Fruit fly (Drosophila melanogaster) whole organism, prepupa: ENCODE measurements around the gene CG3104.
A peak's percentile ranks its signal among the peaks of the same experiment; 100 is the strongest.

Experiments
- Blimp-1 ChIP-seq: fragments of 200-800 bp; sonication (Bioruptor generic); optimal IDR thresholded peaks from 3 replicates; lab custom pipeline; 2017; ENCODE audit warnings: missing biosample characterization, missing genetic modification characterization, mild to moderate bottlenecking, moderate library complexity, missing genetic modification reagents
- CG10631 ChIP-seq: fragments of 200-800 bp; sonication (Bioruptor generic); optimal IDR thresholded peaks from 2 replicates; lab custom pipeline; 2016; ENCODE audit warnings: missing biosample characterization, missing genetic modification characterization
- CG10669 ChIP-seq: fragments of 200-800 bp; sonication (Bioruptor generic); optimal IDR thresholded peaks from 3 replicates; lab custom pipeline; 2018; ENCODE audit warnings: missing biosample characterization, mild to moderate bottlenecking, missing genetic modification characterization, moderate library complexity
- CG11294 ChIP-seq: fragments of 200-800 bp; sonication (Bioruptor generic); IDR thresholded peaks from 2 replicates; pipeline ENCODE4 v1.3.6; 2022; ENCODE audit warnings: missing biosample characterization, missing genetic modification characterization
- CG11762 ChIP-seq: fragments of 200-800 bp; sonication (Bioruptor generic); optimal IDR thresholded peaks from 3 replicates; lab custom pipeline; 2016; ENCODE audit warnings: missing biosample characterization, missing genetic modification characterization; ENCODE audit not compliant: insufficient read depth
- CG11902 ChIP-seq: fragments of 200-800 bp; sonication (Bioruptor generic); optimal IDR thresholded peaks from 3 replicates; lab custom pipeline; 2016; ENCODE audit warnings: missing biosample characterization, missing genetic modification characterization
- CG16779 ChIP-seq: fragments of 200-800 bp; sonication (Bioruptor generic); optimal IDR thresholded peaks from 3 replicates; lab custom pipeline; 2017; ENCODE audit warnings: missing biosample characterization, mild to moderate bottlenecking, missing genetic modification characterization
- CG3919 ChIP-seq: fragments of 200-800 bp; sonication (Bioruptor generic); optimal IDR thresholded peaks from 3 replicates; lab custom pipeline; 2016; ENCODE audit warnings: missing biosample characterization, missing genetic modification characterization
- CG6276 ChIP-seq: fragments of 200-800 bp; sonication (Bioruptor generic); optimal IDR thresholded peaks from 2 replicates; lab custom pipeline; 2017; ENCODE audit warnings: missing biosample characterization, mild to moderate bottlenecking, missing genetic modification characterization
- CG6854 ChIP-seq: fragments of 200-800 bp; sonication (Bioruptor generic); optimal IDR thresholded peaks from 2 replicates; lab custom pipeline; 2017; ENCODE audit warnings: missing biosample characterization, mild to moderate bottlenecking, missing genetic modification characterization
- CG7368 ChIP-seq: fragments of 200-800 bp; sonication (Bioruptor generic); optimal IDR thresholded peaks from 3 replicates; lab custom pipeline; 2016; ENCODE audit warnings: missing biosample characterization, missing genetic modification characterization
- CG8319 ChIP-seq: fragments of 200-800 bp; sonication (Bioruptor generic); optimal IDR thresholded peaks from 3 replicates; lab custom pipeline; 2016; ENCODE audit warnings: missing biosample characterization, missing genetic modification characterization
- Eip75B ChIP-seq: fragments of 200-800 bp; sonication (Bioruptor generic); optimal IDR thresholded peaks from 3 replicates; lab custom pipeline; 2016; ENCODE audit warnings: missing biosample characterization, missing genetic modification characterization
- Eip78C ChIP-seq: fragments of 200-800 bp; sonication (Bioruptor generic); peaks from one replicate; lab custom pipeline; 2016; ENCODE audit warnings: missing biosample characterization, missing genetic modification characterization
- Eip93F ChIP-seq: fragments of 200-800 bp; sonication (Bioruptor generic); optimal IDR thresholded peaks from 2 replicates; lab custom pipeline; 2016; ENCODE audit warnings: missing biosample characterization, mild to moderate bottlenecking, missing genetic modification characterization
- Ets21C ChIP-seq: fragments of 200-800 bp; sonication (Bioruptor generic); optimal IDR thresholded peaks from 3 replicates; lab custom pipeline; 2016; ENCODE audit warnings: missing biosample characterization, missing genetic modification characterization
- Ets96B ChIP-seq: fragments of 200-800 bp; optimal IDR thresholded peaks from 2 replicates; lab custom pipeline; 2019; ENCODE audit warnings: missing biosample characterization, mild to moderate bottlenecking, missing genetic modification characterization, moderate library complexity
- Gug ChIP-seq: fragments of 200-800 bp; sonication (Bioruptor generic); IDR thresholded peaks from 2 replicates; pipeline ENCODE4 v1.3.6; 2022; ENCODE audit warnings: missing biosample characterization, missing genetic modification characterization
- Lpt ChIP-seq: fragments of 200-800 bp; sonication (Bioruptor generic); optimal IDR thresholded peaks from 3 replicates; lab custom pipeline; 2016; ENCODE audit warnings: missing biosample characterization, missing genetic modification characterization
- Met ChIP-seq: fragments of 200-800 bp; sonication (Bioruptor generic); optimal IDR thresholded peaks from 3 replicates; lab custom pipeline; 2016; ENCODE audit warnings: missing biosample characterization, missing genetic modification characterization
- Sox102F ChIP-seq: fragments of 200-800 bp; sonication (Bioruptor generic); optimal IDR thresholded peaks from 2 replicates; lab custom pipeline; 2016; ENCODE audit warnings: missing biosample characterization, mild to moderate bottlenecking, missing genetic modification characterization
- Sox14 ChIP-seq: fragments of 200-800 bp; sonication (Bioruptor generic); optimal IDR thresholded peaks from 3 replicates; lab custom pipeline; 2016; ENCODE audit warnings: missing biosample characterization, missing genetic modification characterization
- acj6 ChIP-seq: fragments of 200-800 bp; sonication (Bioruptor generic); optimal IDR thresholded peaks from 3 replicates; lab custom pipeline; 2016; ENCODE audit warnings: missing biosample characterization, missing genetic modification characterization
- dac ChIP-seq: fragments of 200-800 bp; sonication (Bioruptor generic); optimal IDR thresholded peaks from 2 replicates; lab custom pipeline; 2017; ENCODE audit warnings: missing biosample characterization, mild to moderate bottlenecking, missing genetic modification characterization
- dsx ChIP-seq: fragments of 200-800 bp; optimal IDR thresholded peaks from 3 replicates; lab custom pipeline; 2019; ENCODE audit warnings: missing biosample characterization, mild to moderate bottlenecking, missing genetic modification characterization, moderate library complexity; ENCODE audit not compliant: poor library complexity, severe bottlenecking
- eg ChIP-seq: fragments of 200-800 bp; sonication (Bioruptor generic); IDR thresholded peaks from 3 replicates; pipeline ENCODE4 v1.3.6; 2022; ENCODE audit warnings: missing biosample characterization, missing genetic modification characterization
- fd59A ChIP-seq: fragments of 200-800 bp; sonication (Bioruptor generic); optimal IDR thresholded peaks from 2 replicates; lab custom pipeline; 2017; ENCODE audit warnings: missing biosample characterization, mild to moderate bottlenecking, missing genetic modification characterization, missing genetic modification reagents
- fkh ChIP-seq: fragments of 200-800 bp; sonication (Bioruptor generic); optimal IDR thresholded peaks from 3 replicates; lab custom pipeline; 2017; ENCODE audit warnings: missing biosample characterization, mild to moderate bottlenecking, missing genetic modification characterization, moderate library complexity
- lz ChIP-seq: fragments of 200-800 bp; sonication (Bioruptor generic); optimal IDR thresholded peaks from 3 replicates; lab custom pipeline; 2016; ENCODE audit warnings: missing biosample characterization, missing genetic modification characterization
- svp ChIP-seq: fragments of 200-800 bp; sonication (Bioruptor generic); peaks from one replicate; lab custom pipeline; 2016; ENCODE audit warnings: missing biosample characterization, missing genetic modification characterization
- topi ChIP-seq: fragments of 200-800 bp; sonication (Bioruptor generic); optimal IDR thresholded peaks from 3 replicates; lab custom pipeline; 2016; ENCODE audit warnings: missing biosample characterization, missing genetic modification characterization
- vri ChIP-seq: fragments of 200-800 bp; sonication (Bioruptor generic); optimal IDR thresholded peaks from 3 replicates; lab custom pipeline; 2016; ENCODE audit warnings: missing biosample characterization, mild to moderate bottlenecking, missing genetic modification characterization

The CG3104 gene

DNA sequence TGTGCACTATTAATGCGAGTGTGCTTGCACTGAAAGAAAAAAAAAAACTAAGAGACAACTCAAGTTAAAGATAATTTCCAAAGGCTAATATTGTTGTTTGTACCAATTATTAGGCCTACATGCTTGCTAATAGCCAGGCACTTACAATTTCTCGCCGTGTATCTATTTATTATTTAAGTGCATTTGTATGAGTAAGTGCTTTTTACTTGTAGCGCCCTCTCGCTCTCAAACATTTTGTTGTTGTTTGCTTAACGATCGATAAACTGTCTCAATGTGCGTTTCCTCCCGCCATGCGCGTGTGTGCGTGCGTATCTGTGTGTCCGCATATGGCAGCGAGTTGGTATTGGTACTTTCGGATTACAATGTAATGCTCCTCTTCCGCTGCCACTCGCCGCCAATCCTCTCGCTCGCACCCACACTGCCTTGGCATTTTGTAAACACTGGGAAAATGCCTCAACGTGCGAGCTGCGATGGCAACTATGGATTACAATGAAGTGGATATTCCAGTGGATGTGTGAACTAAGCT is 41.5 kb upstream of the CG3104 start (continued):
- TF ChIP-seq dsx (GFP tag; lab: Kevin White, UChicago) (peak; percentile 99), Blimp-1 (GFP tag; lab: Kevin White, UChicago) (no peak), acj6 (GFP tag; lab: Kevin White, UChicago) (peak; percentile 75), CG6276 (GFP tag; lab: Kevin White, UChicago) (peak; percentile 28), topi (GFP tag; lab: Kevin White, UChicago) (peak; percentile 61), Ets96B (tag; lab: Kevin White, UChicago) (peak; percentile 58), CG8319 (peak; percentile 65), dac (GFP tag; lab: Kevin White, UChicago) (peak; percentile 66), Eip93F (GFP tag; lab: Kevin White, UChicago) (no peak), fkh (GFP tag; lab: Kevin White, UChicago) (peak; percentile 76), CG11762 (peak; percentile 52), CG10669 (GFP tag; lab: Kevin White, UChicago) (peak; percentile 54)
- TF ChIP-seq, all 60 proteins: peak for 52

DNA sequence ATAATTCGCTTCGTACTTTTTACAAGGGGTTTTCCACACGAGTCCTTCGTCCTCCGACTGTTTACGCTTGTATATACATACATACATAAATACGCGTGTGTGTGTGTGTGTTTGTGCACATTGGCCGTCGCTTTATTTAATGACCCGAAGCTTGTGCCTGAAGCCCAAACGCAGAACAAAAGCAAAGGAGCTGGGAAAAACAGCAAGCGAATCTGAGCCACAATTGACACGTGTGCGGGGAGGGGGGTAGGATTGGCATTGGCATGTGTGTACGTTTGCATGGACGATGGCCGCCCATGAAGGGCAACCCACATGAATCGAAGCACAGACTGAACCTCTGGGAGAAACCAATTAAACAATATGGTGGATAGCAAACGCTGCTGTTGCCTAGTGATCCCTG is 38.8 kb upstream of the CG3104 start:
- TF ChIP-seq Gug: no peak
- no peak for TF ChIP-seq CG6854
- no peak for TF ChIP-seq Eip78C (GFP tag; lab: Kevin White, UChicago)
- TF ChIP-seq CG11294 (GFP tag; lab: Robert Waterston, UW): no peak
- no peak for TF ChIP-seq Met (GFP tag; lab: Kevin White, UChicago)
- TF ChIP-seq Sox102F (GFP tag; lab: Kevin White, UChicago): no peak
- TF ChIP-seq Eip75B (GFP tag; lab: Kevin White, UChicago): no peak
- no peak for TF ChIP-seq topi (GFP tag; lab: Kevin White, UChicago)
- no peak for TF ChIP-seq CG11902
- no peak for TF ChIP-seq lz (GFP tag; lab: Kevin White, UChicago)
- TF ChIP-seq Ets21C (GFP tag; lab: Kevin White, UChicago): no peak
- TF ChIP-seq CG7368: no peak
- no peak for TF ChIP-seq fd59A (GFP tag; lab: Kevin White, UChicago)
- TF ChIP-seq CG10631 (GFP tag; lab: Kevin White, UChicago): no peak
- TF ChIP-seq Ets96B (tag; lab: Kevin White, UChicago): no peak

DNA sequence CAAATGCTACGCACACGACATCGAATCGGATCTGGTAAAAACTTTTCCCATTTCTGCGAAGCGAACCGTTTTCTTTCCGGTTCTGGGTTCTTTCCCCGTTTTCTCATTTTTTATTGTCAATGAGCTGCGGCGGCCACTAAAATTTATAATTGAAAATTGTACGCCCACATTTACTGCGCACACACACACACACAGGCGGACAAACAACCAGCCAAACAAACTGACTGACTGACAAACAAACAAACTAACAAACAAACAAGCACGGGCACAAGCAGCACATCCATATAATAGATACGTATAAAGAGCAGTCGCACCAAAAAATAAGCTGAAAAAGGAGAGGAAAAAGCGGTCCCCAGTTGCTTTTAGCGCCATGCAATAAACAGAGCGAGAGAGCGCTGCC is 35.6 kb upstream of the CG3104 start:
- TF ChIP-seq CG11294 (GFP tag; lab: Robert Waterston, UW): no peak
- TF ChIP-seq fkh (GFP tag; lab: Kevin White, UChicago): peak; percentile 61

DNA sequence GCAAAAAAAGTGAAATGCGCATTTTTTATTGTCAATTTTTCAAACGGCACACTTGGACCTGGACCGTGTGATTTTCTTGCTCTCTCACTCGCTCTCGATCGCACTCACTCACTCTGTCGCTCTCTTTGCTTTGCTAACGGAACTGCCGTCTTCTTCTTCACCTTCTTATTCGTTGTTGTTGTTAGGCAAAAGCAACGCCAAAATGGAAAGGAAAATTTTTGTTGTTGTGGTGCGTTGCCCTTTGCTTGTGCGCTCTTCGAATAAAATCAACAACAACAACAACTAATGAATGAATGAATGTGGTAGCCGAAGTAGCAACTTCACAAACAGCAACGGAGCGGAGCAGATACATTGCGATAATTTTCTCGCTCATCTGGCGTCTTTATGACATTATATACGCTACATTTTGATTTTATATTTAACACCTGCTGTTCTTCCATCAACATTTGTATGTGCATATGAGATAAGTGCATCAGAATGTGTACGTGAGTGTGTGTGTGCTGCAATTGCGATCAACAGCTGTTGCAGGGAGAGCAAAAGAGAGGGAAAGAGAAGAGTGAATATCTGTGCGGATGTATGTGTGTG is 33.4 kb upstream of the CG3104 start:
- TF ChIP-seq acj6 (GFP tag; lab: Kevin White, UChicago): no peak
- TF ChIP-seq CG11294 (GFP tag; lab: Robert Waterston, UW): no peak
- TF ChIP-seq eg (GFP tag; lab: Robert Waterston, UW): no peak
- TF ChIP-seq Lpt (GFP tag; lab: Kevin White, UChicago): peak; percentile 14
- peak; percentile 42 for TF ChIP-seq Eip78C (GFP tag; lab: Kevin White, UChicago)
- TF ChIP-seq CG3919 (GFP tag; lab: Kevin White, UChicago): peak; percentile 1
- peak; percentile 50 for TF ChIP-seq vri (GFP tag; lab: Kevin White, UChicago)
- TF ChIP-seq svp (GFP tag; lab: Kevin White, UChicago): peak; percentile 81
- TF ChIP-seq lz (GFP tag; lab: Kevin White, UChicago): no peak
- TF ChIP-seq Sox14: peak; percentile 4
- peak; percentile 39 for TF ChIP-seq dsx (GFP tag; lab: Kevin White, UChicago)
- TF ChIP-seq CG16779 (tag; lab: Kevin White, UChicago): peak; percentile 45
- peak; percentile 60 for TF ChIP-seq Blimp-1 (GFP tag; lab: Kevin White, UChicago)
- peak; percentile 13 for TF ChIP-seq Met (GFP tag; lab: Kevin White, UChicago)
- no peak for TF ChIP-seq Eip93F (GFP tag; lab: Kevin White, UChicago)
- TF ChIP-seq fkh (GFP tag; lab: Kevin White, UChicago): peak; percentile 47
- peak; percentile 63 for TF ChIP-seq CG6276 (GFP tag; lab: Kevin White, UChicago)
- TF ChIP-seq, all 60 proteins: peak for 12
